Worm (Caenorhabditis elegans): ENCODE data around the gene Y97E10AR.2.

DNA sequence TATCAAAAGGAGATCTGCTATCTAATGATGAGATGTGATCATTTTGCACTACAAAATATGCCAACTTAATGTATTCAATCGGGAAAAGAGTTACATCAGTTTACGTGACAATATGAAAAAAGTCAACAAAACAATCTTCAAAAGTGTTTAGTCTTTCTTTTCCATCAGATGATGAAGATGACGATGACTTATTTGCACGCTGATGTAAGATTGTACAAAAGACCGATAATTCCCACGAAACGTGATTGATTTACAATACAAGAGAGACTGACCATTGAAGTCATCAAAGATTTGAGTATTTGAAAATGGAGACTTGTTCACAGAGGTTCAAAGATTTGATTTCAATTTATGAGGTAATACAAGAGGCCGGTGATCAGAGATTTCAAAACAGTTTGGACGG is 29.3 kb downstream of the Y97E10AR.2 start:
- no peak for TF ChIP-seq mab-9 (GFP tag; IDR thresholded peaks at IDR 0.05)
- TF ChIP-seq lsy-2 (tag; optimal IDR thresholded peaks at IDR 0.05), result no peak
- no peak for TF ChIP-seq mef-2 (tag; optimal IDR thresholded peaks at IDR 0.05)
- no peak for TF ChIP-seq unc-130 (tag; optimal IDR thresholded peaks at IDR 0.05)
- TF ChIP-seq nhr-11 (tag; optimal IDR thresholded peaks at IDR 0.05), result no peak
- no peak for TF ChIP-seq ztf-4 (tag; optimal IDR thresholded peaks at IDR 0.05)
- TF ChIP-seq lir-3 (tag; optimal IDR thresholded peaks at IDR 0.05; ENCODE audit: poor library complexity), result no peak
- no peak for TF ChIP-seq ces-1 (GFP tag; optimal IDR thresholded peaks at IDR 0.05)
- TF ChIP-seq ceh-88 (GFP tag; IDR thresholded peaks at IDR 0.05), result no peak
- TF ChIP-seq jun-1 (tag; optimal IDR thresholded peaks at IDR 0.05), result no peak
